Worm (Caenorhabditis elegans): ENCODE data around the gene F43D2.7.
A peak's percentile ranks its signal among the peaks of the same experiment; 100 is the strongest.

F43D2.7 gene

DNA sequence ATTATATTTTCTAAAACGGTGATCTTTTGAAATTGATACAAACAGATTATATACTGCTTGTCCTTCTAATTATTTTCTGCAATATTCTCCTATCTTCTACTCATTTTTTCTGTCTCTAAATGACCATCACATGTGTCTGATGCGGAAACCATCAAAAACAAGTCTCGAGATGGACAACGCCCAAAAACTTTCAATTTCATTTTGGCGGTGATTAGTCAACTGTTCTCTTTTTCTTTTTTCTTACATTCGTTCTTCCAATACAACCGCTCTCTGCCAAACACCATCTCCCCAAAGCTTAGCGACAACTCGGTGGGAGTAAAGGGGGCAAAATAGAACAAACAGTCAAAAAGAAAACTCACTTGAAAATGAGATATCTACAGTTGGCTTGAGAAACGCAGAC lies 6.7 kb downstream of the F43D2.7 start:
- TF ChIP-seq nhr-237 (tag; optimal IDR thresholded peaks at IDR 0.05) (no peak), ztf-11 (tag; optimal IDR thresholded peaks at IDR 0.05) (no peak), nhr-25 (tag; optimal IDR thresholded peaks at IDR 0.05) (no peak), skn-1 (tag; optimal IDR thresholded peaks at IDR 0.05) (no peak), nhr-23 (tag; optimal IDR thresholded peaks at IDR 0.05) (peak; percentile 14), ceh-28 (tag; optimal IDR thresholded peaks at IDR 0.05) (no peak)

ce11 chrV:14631588-14631987 lies 8.4 kb downstream of the F43D2.7 start, which contains the start of gene F43D2.3:
F43D2.3 (plus strand) TSS chrV:14631888.
- no peak for TF ChIP-seq nhr-25 (tag; optimal IDR thresholded peaks at IDR 0.05)

DNA sequence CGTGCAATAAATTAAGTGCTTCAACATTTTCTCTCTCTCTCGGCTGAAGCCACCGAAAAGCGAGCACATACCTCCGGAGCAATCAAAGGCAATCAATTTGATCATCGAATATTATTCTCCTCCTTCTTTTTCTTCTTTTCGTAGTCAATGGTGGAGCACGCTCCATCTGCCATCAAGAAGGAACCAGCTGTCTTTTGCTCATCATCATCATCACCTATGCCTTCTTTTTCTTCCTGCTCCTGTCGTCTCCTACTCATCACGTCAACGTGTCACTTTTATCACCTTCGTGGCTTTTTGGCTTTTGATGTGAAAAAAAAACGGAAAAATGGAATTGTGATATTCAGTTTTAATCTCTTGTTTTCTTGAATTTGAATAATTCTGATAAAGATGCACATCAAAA lies 14.3 kb downstream of the F43D2.7 start:
- TF ChIP-seq ama-1 (optimal IDR thresholded peaks at IDR 0.05) (no peak), tbx-2 (tag; optimal IDR thresholded peaks at IDR 0.05) (no peak), skn-1 (tag; optimal IDR thresholded peaks at IDR 0.05) (no peak), fos-1 (tag; optimal IDR thresholded peaks at IDR 0.05) (no peak), egl-5 (tag; optimal IDR thresholded peaks at IDR 0.05) (peak; percentile 52)

DNA sequence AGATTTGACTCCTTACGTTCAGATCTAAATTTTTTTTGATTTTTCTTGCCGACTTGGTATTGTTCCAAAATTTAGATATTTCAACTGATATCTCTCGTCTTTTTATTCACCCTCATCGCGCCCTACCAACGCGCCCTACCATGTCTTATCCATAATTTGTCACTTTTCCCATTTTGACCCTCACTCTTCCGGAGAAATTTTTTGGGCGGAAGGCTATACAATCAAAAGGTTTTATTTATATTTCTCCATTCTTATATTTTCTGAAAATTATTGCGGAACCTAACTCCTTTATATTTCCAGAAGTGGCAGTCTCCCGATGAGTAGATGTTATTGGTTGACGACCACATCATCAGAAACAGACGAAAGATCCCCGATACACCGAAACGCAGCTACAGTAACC lies 19.1 kb downstream of the F43D2.7 start, which contains the start of gene hot-1:
hot-1 (plus strand) TSS at position 301 of the 400 bp plus-strand sequence.
- no peak for TF ChIP-seq nfya-1 (tag; optimal IDR thresholded peaks at IDR 0.05; ENCODE audit: insufficient read depth)
- no peak for TF ChIP-seq elt-3 (tag; optimal IDR thresholded peaks at IDR 0.05)
- TF ChIP-seq ama-1 (optimal IDR thresholded peaks at IDR 0.05) = no peak
- TF ChIP-seq ceh-82 (tag; optimal IDR thresholded peaks at IDR 0.05) = no peak
- TF ChIP-seq nhr-237 (tag; optimal IDR thresholded peaks at IDR 0.05) = no peak
- TF ChIP-seq R02D3.7 (tag; optimal IDR thresholded peaks at IDR 0.05) = no peak
- no peak for TF ChIP-seq fkh-10 (GFP tag; optimal IDR thresholded peaks at IDR 0.05)
- no peak for TF ChIP-seq nhr-28 (tag; optimal IDR thresholded peaks at IDR 0.05)
- TF ChIP-seq nhr-67 (tag; optimal IDR thresholded peaks at IDR 0.05) = no peak
- TF ChIP-seq unc-39 (tag; optimal IDR thresholded peaks at IDR 0.05) = no peak
- TF ChIP-seq ceh-28 (tag; optimal IDR thresholded peaks at IDR 0.05) = no peak
- TF ChIP-seq ceh-16 (tag; optimal IDR thresholded peaks at IDR 0.05) = no peak
- TF ChIP-seq nhr-25 (tag; optimal IDR thresholded peaks at IDR 0.05) = no peak
- no peak for TF ChIP-seq nhr-76 (tag; optimal IDR thresholded peaks at IDR 0.05)
- no peak for TF ChIP-seq ztf-11 (tag; optimal IDR thresholded peaks at IDR 0.05)
- TF ChIP-seq pha-4 (tag; optimal IDR thresholded peaks at IDR 0.05) = no peak
- TF ChIP-seq snpc-4 (tag; optimal IDR thresholded peaks at IDR 0.05) = no peak
- TF ChIP-seq mdl-1 (tag; optimal IDR thresholded peaks at IDR 0.05) = no peak
- no peak for TF ChIP-seq nhr-77 (tag; optimal IDR thresholded peaks at IDR 0.05)

DNA sequence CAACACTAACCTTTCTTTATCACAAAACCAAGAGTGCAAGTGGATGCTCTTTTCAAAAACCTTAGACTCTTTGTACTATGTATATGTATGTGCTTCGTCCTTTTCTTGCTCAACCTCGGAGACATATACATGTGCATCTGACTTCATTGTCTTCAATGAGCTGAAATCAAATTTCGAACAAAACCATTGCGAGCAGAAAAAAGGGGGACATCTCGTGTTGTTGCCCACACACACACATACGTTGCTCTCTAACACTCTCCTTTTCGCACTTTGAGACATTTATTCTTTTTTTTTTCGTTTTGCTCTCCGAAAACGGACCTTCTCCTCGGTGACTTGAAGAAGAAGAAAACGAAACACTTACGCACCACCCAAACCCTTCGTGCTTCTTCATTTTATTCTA lies 19.7 kb downstream of the F43D2.7 start:
- TF ChIP-seq elt-1 (tag; optimal IDR thresholded peaks at IDR 0.05) = no peak
- peak; percentile 26 for TF ChIP-seq fkh-10 (GFP tag; optimal IDR thresholded peaks at IDR 0.05)

ce11 chrV:14617711-14618110 lies 22.3 kb downstream of the F43D2.7 start:
- TF ChIP-seq ceh-9 (tag; optimal IDR thresholded peaks at IDR 0.05) (no peak), ceh-82 (tag; optimal IDR thresholded peaks at IDR 0.05) (no peak), tbx-2 (tag; optimal IDR thresholded peaks at IDR 0.05) (no peak), egl-27 (tag; optimal IDR thresholded peaks at IDR 0.05) (no peak), ceh-16 (tag; optimal IDR thresholded peaks at IDR 0.05) (no peak), hmg-11 (tag; optimal IDR thresholded peaks at IDR 0.05) (no peak), R02D3.7 (tag; optimal IDR thresholded peaks at IDR 0.05) (no peak), ztf-11 (tag; optimal IDR thresholded peaks at IDR 0.05) (no peak), fkh-2 (tag; optimal IDR thresholded peaks at IDR 0.05) (no peak), lin-15B (tag; optimal IDR thresholded peaks at IDR 0.05) (no peak), mdl-1 (tag; optimal IDR thresholded peaks at IDR 0.05) (no peak), mml-1 (tag; optimal IDR thresholded peaks at IDR 0.05) (no peak), aly-2 (tag; optimal IDR thresholded peaks at IDR 0.05) (no peak), unc-62 (GFP tag; optimal IDR thresholded peaks at IDR 0.05) (no peak), elt-3 (tag; optimal IDR thresholded peaks at IDR 0.05) (no peak), jun-1 (tag; optimal IDR thresholded peaks at IDR 0.05) (no peak), lsy-12 (tag; optimal IDR thresholded peaks at IDR 0.05) (no peak), nfya-1 (tag; optimal IDR thresholded peaks at IDR 0.05; ENCODE audit: insufficient read depth) (no peak), nhr-77 (tag; optimal IDR thresholded peaks at IDR 0.05) (no peak), nhr-23 (tag; optimal IDR thresholded peaks at IDR 0.05) (no peak)

Measured in whole organism, L3 larva.